Fruit fly (Drosophila melanogaster) whole organism: Measurements from ENCODE around the gene sro.

Experiments
- CG8478 ChIP-seq: fragments of >200 bp; optimal IDR thresholded peaks from 2 replicates; lab custom pipeline; 2018; ENCODE audit warnings: inconsistent platforms
- Dll ChIP-seq: fragments of >200 bp; optimal IDR thresholded peaks from 2 replicates; lab custom pipeline; 2017
- EcR ChIP-seq, 2 experiments: fragments of >200 bp; optimal IDR thresholded peaks; 2 replicates each; lab custom pipeline; 2017; ENCODE audit warnings: missing biosample characterization in 2 of 2, missing genetic modification characterization in 2 of 2, missing genetic modification reagents in 2 of 2
- pan ChIP-seq: fragments of >200 bp; optimal IDR thresholded peaks from 2 replicates; lab custom pipeline; 2017
- psq ChIP-seq: fragments of >200 bp; optimal IDR thresholded peaks from 2 replicates; lab custom pipeline; 2017
- usp ChIP-seq: fragments of >200 bp; optimal IDR thresholded peaks from 2 replicates; lab custom pipeline; 2017; ENCODE audit warnings: missing biosample characterization, missing genetic modification characterization, mixed read lengths

sro gene

DNA sequence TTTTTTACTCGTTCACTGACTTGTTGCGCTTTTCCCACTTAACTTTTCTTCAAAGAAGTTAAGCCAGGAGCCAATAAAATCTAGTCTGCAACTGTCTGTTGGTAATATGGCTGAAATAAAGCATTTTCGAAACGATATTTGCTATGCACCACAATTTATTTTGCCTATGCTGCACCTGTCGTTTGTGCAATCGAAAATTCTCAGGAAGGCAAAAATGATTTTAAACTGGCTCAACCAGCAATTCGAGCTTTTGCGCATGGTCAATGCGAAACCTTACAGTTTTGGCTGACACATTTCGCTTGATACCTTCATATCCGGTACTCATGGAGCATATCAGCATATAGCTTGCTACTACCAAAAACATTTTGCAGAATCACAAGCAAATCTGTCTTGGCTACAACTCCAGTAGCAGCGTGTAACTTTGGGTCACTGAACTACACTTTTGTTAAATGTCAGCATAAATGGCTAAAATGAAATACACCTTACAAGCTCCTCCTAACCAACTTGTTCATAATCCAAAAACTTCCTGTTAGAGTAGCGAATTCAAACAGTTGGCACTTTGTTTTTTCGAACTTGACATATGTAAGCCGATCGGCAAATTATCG lies 45.4 kb downstream of the sro start:
- TF ChIP-seq Dll (lab: Kevin White, UChicago) (no peak), psq (lab: Kevin White, UChicago) (no peak), usp (GFP tag; lab: Kevin White, UChicago) (no peak), CG8478 (no peak), EcR (GFP tag; optimal IDR thresholded peaks at IDR 0.05; lab: Kevin White, UChicago) (no peak), pan (lab: Kevin White, UChicago) (no peak)

DNA sequence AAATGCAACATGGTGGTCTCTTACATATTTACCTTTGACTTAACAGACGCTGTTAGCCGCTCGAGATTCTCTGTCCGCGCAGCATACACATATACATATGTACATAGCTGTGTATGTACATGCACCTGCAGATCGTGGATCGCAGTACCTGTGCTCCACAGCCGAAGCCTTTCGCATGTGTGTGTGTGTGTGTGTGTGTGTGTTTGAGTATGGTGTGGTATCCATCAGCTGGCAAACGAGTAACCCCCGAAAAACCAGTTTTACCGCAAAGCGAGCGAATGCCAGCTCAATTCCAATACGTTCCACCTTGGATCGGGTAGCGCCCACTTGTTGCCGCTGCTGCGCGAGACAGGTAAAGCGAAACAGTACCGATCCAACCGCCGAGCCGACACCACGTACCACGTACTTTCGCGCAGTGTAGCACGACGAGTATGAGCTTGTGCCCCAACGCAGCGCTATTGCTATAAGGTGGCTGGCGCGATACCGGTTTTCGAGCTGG lies 46.9 kb downstream of the sro start, which contains the start of gene Cad99C:
TSS of gene Cad99C (plus strand) at position 365 of the 499 bp plus-strand sequence.
- TF ChIP-seq psq (lab: Kevin White, UChicago) (no peak), EcR (GFP tag; optimal IDR thresholded peaks at IDR 0.05; lab: Kevin White, UChicago) (no peak), pan (lab: Kevin White, UChicago) (no peak), CG8478 (no peak), usp (GFP tag; lab: Kevin White, UChicago) (no peak), Dll (lab: Kevin White, UChicago) (no peak)
